Fruit fly (Drosophila melanogaster) whole organism, prepupa: Measurements from ENCODE around the gene Cyp313a1.

Experiments
- achi ChIP-seq: fragments of 200-800 bp; sonication (Bioruptor generic); optimal IDR thresholded peaks from 3 replicates; lab custom pipeline; 2016; ENCODE audit warnings: missing biosample characterization, missing genetic modification characterization
- dac ChIP-seq: fragments of 200-800 bp; sonication (Bioruptor generic); optimal IDR thresholded peaks from 2 replicates; lab custom pipeline; 2017; ENCODE audit warnings: missing biosample characterization, mild to moderate bottlenecking, missing genetic modification characterization
- salr ChIP-seq, 2 experiments: fragments of 200-800 bp; sonication (Bioruptor generic); optimal IDR thresholded peaks; 3 replicates each; lab custom pipeline; 2016 to 2018; ENCODE audit warnings: missing biosample characterization in 2 of 2, missing genetic modification characterization in 2 of 2, mild to moderate bottlenecking in 1 of 2

DNA sequence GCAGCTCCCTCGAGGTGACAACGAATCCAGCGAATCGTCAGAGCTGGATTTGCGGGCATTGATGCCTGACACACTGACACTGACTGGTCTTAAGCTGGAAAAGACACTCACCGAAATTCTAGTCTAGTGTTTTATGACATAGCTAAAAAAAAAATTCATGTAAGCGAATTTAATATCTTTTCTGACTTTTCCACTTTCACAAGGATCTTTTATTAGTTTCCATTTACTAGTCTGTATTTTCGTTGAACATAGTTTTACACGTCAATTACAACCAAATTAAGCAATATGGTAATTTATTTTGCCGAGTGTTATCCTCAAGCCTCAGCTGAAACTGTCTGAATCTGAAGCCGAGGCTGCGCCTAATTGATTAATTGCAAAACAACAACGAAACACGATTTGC lies 24.5 kb upstream of the Cyp313a1 start:
- TF ChIP-seq achi (GFP tag; lab: Kevin White, UChicago), result peak; percentile 15
- TF ChIP-seq dac, result no peak
- TF ChIP-seq salr (GFP tag; optimal IDR thresholded peaks at IDR 0.05; lab: Kevin White, UChicago), result no peak
